Worm (Caenorhabditis elegans): Measurements from ENCODE around the gene thoc-1.
"Not testable (repeated sequence)": the region's sequence is repeated elsewhere in the genome, so short reads cannot be mapped to it uniquely, and the experiment has no call there.

DNA sequence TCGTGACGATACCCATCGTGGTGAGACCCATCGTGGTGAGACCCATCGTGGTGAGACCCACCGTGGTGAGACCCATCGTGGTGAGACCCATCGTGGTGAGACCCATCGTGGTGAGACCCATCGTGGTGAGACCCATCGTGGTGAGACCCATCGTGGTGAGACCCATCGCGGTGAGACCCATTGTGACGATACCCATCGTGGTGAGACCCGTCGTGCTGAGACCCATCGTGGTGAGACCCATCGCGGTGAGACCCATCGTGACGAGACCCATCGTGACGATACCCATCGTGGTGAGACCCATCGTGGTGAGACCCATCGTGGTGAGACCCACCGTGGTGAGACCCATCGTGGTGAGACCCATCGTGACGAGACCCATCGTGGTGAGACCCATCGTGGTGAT lies 6.8 kb upstream of the thoc-1 start:
- not testable (repeated sequence) for TF ChIP-seq ces-1 (GFP tag; optimal IDR thresholded peaks at IDR 0.05); nhr-12 (tag; optimal IDR thresholded peaks at IDR 0.05); sox-4 (tag; optimal IDR thresholded peaks at IDR 0.05); tbx-2 (tag; optimal IDR thresholded peaks at IDR 0.05); ztf-11 (tag; optimal IDR thresholded peaks at IDR 0.05); unc-62 (GFP tag; optimal IDR thresholded peaks at IDR 0.05); elt-3 (tag; optimal IDR thresholded peaks at IDR 0.05); zip-4 (GFP tag; optimal IDR thresholded peaks at IDR 0.05); mep-1 (tag; optimal IDR thresholded peaks at IDR 0.05)
